Worm (Caenorhabditis elegans) whole organism, L4 larva: ENCODE results near the gene str-193.

Experiments used
- F49E8.2 ChIP-seq: sonication (generic microtip); optimal IDR thresholded peaks from 2 replicates; lab custom pipeline; 2016; ENCODE audit warnings: missing compliant biosample characterization, mild to moderate bottlenecking, missing genetic modification characterization, borderline replicate concordance
- T20F7.1 ChIP-seq: fragments of 200-800 bp; sonication (Bioruptor generic); optimal IDR thresholded peaks from 2 replicates; lab custom pipeline; 2018; ENCODE audit warnings: mild to moderate bottlenecking, missing genetic modification characterization, missing compliant biosample characterization
- Y105C5A.15 ChIP-seq: fragments of 200-800 bp; sonication (Bioruptor generic); IDR thresholded peaks from 2 replicates; pipeline ENCODE4 v1.3.6; 2022; ENCODE audit warnings: missing genetic modification characterization, missing compliant biosample characterization
- aha-1 ChIP-seq: fragments of 150-350 bp; peaks from one replicate; lab custom pipeline; 2014; ENCODE audit warnings: missing biosample characterization, missing genetic modification characterization
- arid-1 ChIP-seq: fragments of 200-800 bp; sonication (Bioruptor generic); conservative IDR thresholded peaks from 2 replicates; pipeline ENCODE4 v1.3.6; 2022; ENCODE audit warnings: missing genetic modification reagents, missing genetic modification characterization, missing compliant biosample characterization
- ceh-32 ChIP-seq: sonication (generic microtip); optimal IDR thresholded peaks from 2 replicates; lab custom pipeline; 2016; ENCODE audit warnings: mild to moderate bottlenecking, missing genetic modification characterization, missing compliant biosample characterization; ENCODE audit not compliant: poor library complexity
- ceh-82 ChIP-seq: sonication (generic microtip); optimal IDR thresholded peaks from 2 replicates; lab custom pipeline; 2017; ENCODE audit warnings: missing biosample characterization, missing genetic modification characterization
- ctbp-1 ChIP-seq: fragments of 200-800 bp; sonication (Bioruptor generic); IDR thresholded peaks from 2 replicates; pipeline ENCODE4 v1.3.6; 2022; ENCODE audit warnings: missing genetic modification reagents, missing genetic modification characterization, missing compliant biosample characterization
- daf-19 ChIP-seq: fragments of 200-800 bp; sonication (Bioruptor generic); conservative IDR thresholded peaks from 2 replicates; pipeline ENCODE4 v1.3.6; 2022; ENCODE audit warnings: missing genetic modification characterization, missing compliant biosample characterization
- daf-8 ChIP-seq: fragments of 200-800 bp; sonication (Bioruptor generic); IDR thresholded peaks from 2 replicates; pipeline ENCODE4 v1.3.6; 2022; ENCODE audit warnings: missing genetic modification characterization, missing compliant biosample characterization
- dmd-6 ChIP-seq: fragments of 200-800 bp; sonication (Bioruptor generic); IDR thresholded peaks from 2 replicates; pipeline ENCODE4 v1.3.6; 2022; ENCODE audit warnings: missing genetic modification reagents, missing genetic modification characterization, missing compliant biosample characterization
- duxl-1 ChIP-seq: sonication (generic microtip); optimal IDR thresholded peaks from 2 replicates; lab custom pipeline; 2016; ENCODE audit warnings: mild to moderate bottlenecking, missing genetic modification characterization, moderate library complexity, missing compliant biosample characterization; ENCODE audit not compliant: poor library complexity
- dve-1 ChIP-seq: sonication (generic microtip); optimal IDR thresholded peaks from 2 replicates; lab custom pipeline; 2017; ENCODE audit warnings: antibody characterized with exemption, mild to moderate bottlenecking, missing genetic modification characterization, missing compliant biosample characterization; ENCODE audit not compliant: insufficient read depth
- egl-43 ChIP-seq: fragments of 200-800 bp; sonication (Bioruptor generic); IDR thresholded peaks from 2 replicates; pipeline ENCODE4 v1.3.6; 2022; ENCODE audit warnings: missing genetic modification reagents, missing genetic modification characterization, missing compliant biosample characterization
- fos-1 ChIP-seq: fragments of 150-350 bp; optimal IDR thresholded peaks from 2 replicates; lab custom pipeline; 2014; ENCODE audit warnings: missing biosample characterization, missing genetic modification characterization
- gei-8 ChIP-seq: fragments of 200-800 bp; sonication (Bioruptor generic); optimal IDR thresholded peaks from 2 replicates; lab custom pipeline; 2018; ENCODE audit warnings: mild to moderate bottlenecking, missing genetic modification characterization, missing compliant biosample characterization
- hif-1 ChIP-seq, 2 experiments: sonication (generic microtip); optimal IDR thresholded peaks; 2 replicates each; lab custom pipeline; 2016 to 2017; ENCODE audit warnings: missing compliant biosample characterization in 2 of 2, missing genetic modification characterization in 2 of 2, missing genetic modification reagents in 2 of 2, missing genotype in 2 of 2, mild to moderate bottlenecking in 1 of 2
- hlh-11 ChIP-seq: fragments of 200-800 bp; sonication (Bioruptor generic); optimal IDR thresholded peaks from 2 replicates; lab custom pipeline; 2018; ENCODE audit warnings: mild to moderate bottlenecking, missing genetic modification characterization, missing compliant biosample characterization
- hlh-30 ChIP-seq: sonication (generic microtip); optimal IDR thresholded peaks from 2 replicates; lab custom pipeline; 2017; ENCODE audit warnings: antibody characterized with exemption, mild to moderate bottlenecking, missing genetic modification characterization, missing compliant biosample characterization; ENCODE audit not compliant: insufficient read depth
- hmg-1.1 ChIP-seq: fragments of 200-800 bp; sonication (Bioruptor generic); IDR thresholded peaks from 2 replicates; pipeline ENCODE4 v1.3.6; 2022; ENCODE audit warnings: missing genetic modification reagents, missing genetic modification characterization, missing compliant biosample characterization
- lim-7 ChIP-seq: fragments of 200-800 bp; sonication (Bioruptor generic); IDR thresholded peaks from 2 replicates; pipeline ENCODE4 v1.3.6; 2022; ENCODE audit warnings: missing genetic modification characterization, missing compliant biosample characterization
- lin-1 ChIP-seq: fragments of 200-800 bp; sonication (Bioruptor generic); IDR thresholded peaks from 2 replicates; pipeline ENCODE4 v1.3.6; 2022; ENCODE audit warnings: missing genetic modification reagents, missing genetic modification characterization, missing compliant biosample characterization
- lin-15B ChIP-seq: fragments of 150-350 bp; sonication (generic microtip); optimal IDR thresholded peaks from 3 replicates; lab custom pipeline; 2014; ENCODE audit warnings: missing biosample characterization, missing genetic modification characterization
- lin-29 ChIP-seq: fragments of 200-800 bp; sonication (Bioruptor generic); IDR thresholded peaks from 2 replicates; pipeline ENCODE4 v1.3.6; 2022; ENCODE audit warnings: missing genetic modification reagents, missing genetic modification characterization, missing compliant biosample characterization
- lsy-2 ChIP-seq, 2 experiments: fragments of 150-350 bp in 1 of 2; sonication (generic microtip) in 1 of 2; optimal IDR thresholded peaks; 2 replicates each; lab custom pipeline; 2014 to 2017; ENCODE audit warnings: missing biosample characterization in 2 of 2, missing genetic modification characterization in 2 of 2
- mdl-1 ChIP-seq, 2 experiments: fragments of 150-350 bp in 1 of 2; sonication (generic microtip) in 1 of 2; optimal IDR thresholded peaks; 2 replicates each; lab custom pipeline; 2014 to 2017; ENCODE audit warnings: missing biosample characterization in 2 of 2, missing genetic modification characterization in 2 of 2
- mes-2 ChIP-seq: sonication (generic microtip); optimal IDR thresholded peaks from 2 replicates; lab custom pipeline; 2016; ENCODE audit warnings: missing genotype, mild to moderate bottlenecking, missing genetic modification characterization, missing compliant biosample characterization; ENCODE audit not compliant: poor library complexity, severe bottlenecking
- nhr-102 ChIP-seq: sonication (generic microtip); optimal IDR thresholded peaks from 2 replicates; lab custom pipeline; 2016; ENCODE audit warnings: mild to moderate bottlenecking, missing genetic modification characterization, moderate library complexity, missing compliant biosample characterization
- nhr-11 ChIP-seq: fragments of 150-350 bp; optimal IDR thresholded peaks from 2 replicates; lab custom pipeline; 2014; ENCODE audit warnings: missing biosample characterization, missing genetic modification characterization
- nhr-25 ChIP-seq: sonication (generic microtip); optimal IDR thresholded peaks from 2 replicates; lab custom pipeline; 2017; ENCODE audit warnings: missing genetic modification characterization, mild to moderate bottlenecking, missing compliant biosample characterization, antibody characterized with exemption, moderate library complexity, borderline replicate concordance; ENCODE audit not compliant: insufficient read depth
- nhr-41 ChIP-seq: fragments of 200-800 bp; sonication (Bioruptor generic); IDR thresholded peaks from 2 replicates; pipeline ENCODE4 v1.3.6; 2022; ENCODE audit warnings: missing genetic modification reagents, missing genetic modification characterization, missing compliant biosample characterization
- nhr-42 ChIP-seq: fragments of 200-800 bp; sonication (Bioruptor generic); IDR thresholded peaks from 2 replicates; pipeline ENCODE4 v1.3.6; 2022; ENCODE audit warnings: missing genetic modification characterization, missing compliant biosample characterization
- nhr-48 ChIP-seq: sonication (generic microtip); optimal IDR thresholded peaks from 2 replicates; lab custom pipeline; 2016; ENCODE audit warnings: mild to moderate bottlenecking, missing genetic modification characterization, missing compliant biosample characterization
- nhr-76 ChIP-seq: fragments of 150-350 bp; optimal IDR thresholded peaks from 2 replicates; lab custom pipeline; 2014; ENCODE audit warnings: missing biosample characterization, missing genetic modification characterization
- pha-4 ChIP-seq, 2 experiments: fragments of 150-350 bp in 1 of 2; fragments of 200-800 bp in 1 of 2; sonication (Bioruptor generic) in 1 of 2; IDR thresholded peaks in 1 of 2; optimal IDR thresholded peaks in 1 of 2; 2 replicates each; pipeline versions ENCODE4 v1.3.6 to Lab custom; 2014 to 2022; ENCODE audit warnings: missing genetic modification characterization in 2 of 2, missing genetic modification reagents in 2 of 2, missing biosample characterization in 1 of 2, missing compliant biosample characterization in 1 of 2
- php-3 ChIP-seq: fragments of 200-800 bp; sonication (Bioruptor generic); IDR thresholded peaks from 2 replicates; pipeline ENCODE4 v1.3.6; 2022; ENCODE audit warnings: missing genetic modification reagents, missing genetic modification characterization, missing compliant biosample characterization
- pqm-1 ChIP-seq: sonication (generic microtip); optimal IDR thresholded peaks from 2 replicates; lab custom pipeline; 2017; ENCODE audit warnings: missing biosample characterization, missing genetic modification characterization
- rbr-2 ChIP-seq: sonication (generic microtip); optimal IDR thresholded peaks from 2 replicates; lab custom pipeline; 2016; ENCODE audit warnings: missing genotype, missing genetic modification characterization, missing compliant biosample characterization
- saeg-2 ChIP-seq: fragments of 200-800 bp; sonication (Bioruptor generic); IDR thresholded peaks from 2 replicates; pipeline ENCODE4 v1.3.6; 2022; ENCODE audit warnings: missing genetic modification reagents, missing genetic modification characterization, missing compliant biosample characterization
- skn-1 ChIP-seq: fragments of 150-350 bp; optimal IDR thresholded peaks from 2 replicates; lab custom pipeline; 2014; ENCODE audit warnings: missing biosample characterization, missing genetic modification characterization
- spr-3 ChIP-seq: fragments of 200-800 bp; sonication (Bioruptor generic); optimal IDR thresholded peaks from 2 replicates; lab custom pipeline; 2018; ENCODE audit warnings: mild to moderate bottlenecking, missing genetic modification characterization, missing compliant biosample characterization
- zag-1 ChIP-seq: fragments of 150-350 bp; optimal IDR thresholded peaks from 2 replicates; lab custom pipeline; 2014; ENCODE audit warnings: missing biosample characterization, missing genetic modification characterization
- zfp-3 ChIP-seq: fragments of 200-800 bp; sonication (Bioruptor generic); conservative IDR thresholded peaks from 2 replicates; pipeline ENCODE4 v1.3.6; 2022; ENCODE audit warnings: missing genetic modification reagents, missing genetic modification characterization, missing compliant biosample characterization
- zip-11 ChIP-seq: fragments of 200-800 bp; sonication (Bioruptor generic); IDR thresholded peaks from 2 replicates; pipeline ENCODE4 v1.3.6; 2022; ENCODE audit warnings: missing genetic modification characterization, missing compliant biosample characterization

str-193 gene

ce11 chrV:9786721-9787131, 34.9 kb downstream of the str-193 start, which contains the start of gene F46B6.6 (continued):
- TF ChIP-seq ceh-32 (tag; lab: Kevin White, UChicago) (no peak), T20F7.1 (GFP tag; lab: Kevin White, UChicago) (no peak), fos-1 (tag; lab: Kevin White, UChicago) (no peak), Y105C5A.15 (no peak), duxl-1 (tag; lab: Kevin White, UChicago) (no peak), lin-15B (no peak), dve-1 (peak; percentile 3), lsy-2 (tag; optimal IDR thresholded peaks at IDR 0.05; lab: Kevin White, UChicago) (peak in 1 of 2 experiments; percentile 30), nhr-102 (peak; percentile 26), lin-29 (GFP tag; lab: Robert Waterston, UW) (no peak), hlh-11 (peak; percentile 22), nhr-11 (no peak), dmd-6 (GFP tag; lab: Robert Waterston, UW) (peak; percentile 16; the same call in 1 of the 2 replicates), aha-1 (tag; lab: Kevin White, UChicago) (peak; percentile 94), F49E8.2 (no peak), mdl-1 (tag; optimal IDR thresholded peaks at IDR 0.05; lab: Kevin White, UChicago) (no peak), gei-8 (GFP tag; lab: Kevin White, UChicago) (no peak), hmg-1.1 (GFP tag; lab: Robert Waterston, UW) (no peak), daf-8 (GFP tag; lab: Robert Waterston, UW) (no peak), egl-43 (no peak), mes-2 (tag; lab: Kevin White, UChicago) (peak; percentile 19), nhr-41 (GFP tag; lab: Robert Waterston, UW) (no peak), nhr-42 (GFP tag; lab: Robert Waterston, UW) (no peak), rbr-2 (no peak), hif-1 (tag; optimal IDR thresholded peaks at IDR 0.05; lab: Kevin White, UChicago) (no peak), lim-7 (GFP tag; lab: Robert Waterston, UW) (no peak), nhr-48 (tag; lab: Kevin White, UChicago) (peak; percentile 19), ceh-82 (tag; lab: Kevin White, UChicago) (no peak), daf-19 (no peak), arid-1 (GFP tag; lab: Robert Waterston, UW) (0 out of 2 replicates have a peak, but pooled peaks have one; percentile 21), spr-3 (GFP tag; lab: Kevin White, UChicago) (peak; percentile 24), pha-4 (GFP tag; IDR thresholded peaks at IDR 0.05; lab: Robert Waterston, UW) (no peak), pha-4 (tag; optimal IDR thresholded peaks at IDR 0.05; lab: Kevin White, UChicago) (no peak), zag-1 (tag; lab: Kevin White, UChicago) (no peak), nhr-76 (tag; lab: Kevin White, UChicago) (no peak), zfp-3 (GFP tag; lab: Robert Waterston, UW) (0 out of 2 replicates have a peak, but pooled peaks have one; percentile 10), zip-11 (no peak), php-3 (GFP tag; lab: Robert Waterston, UW) (0 out of 2 replicates have a peak, but pooled peaks have one; percentile 8), hlh-30 (tag; lab: Kevin White, UChicago) (no peak), nhr-25 (tag; lab: Kevin White, UChicago) (no peak), saeg-2 (GFP tag; lab: Robert Waterston, UW) (no peak), skn-1 (tag; lab: Kevin White, UChicago) (no peak), lin-1 (no peak), pqm-1 (tag; lab: Kevin White, UChicago) (no peak), ctbp-1 (GFP tag; lab: Robert Waterston, UW) (no peak)
